Worm (Caenorhabditis elegans) whole organism, late embryonic: ENCODE measurements around the gene K07C5.13.

Source experiments
- F13H6.1 ChIP-seq: sonication (generic microtip); optimal IDR thresholded peaks from 2 replicates; lab custom pipeline; 2016; ENCODE audit warnings: missing genetic modification characterization, missing compliant biosample characterization
- K09A11.1 ChIP-seq: sonication (generic microtip); optimal IDR thresholded peaks from 2 replicates; lab custom pipeline; 2017; ENCODE audit warnings: antibody characterized with exemption, mild to moderate bottlenecking, missing genetic modification characterization, missing compliant biosample characterization; ENCODE audit not compliant: insufficient read depth
- Y22D7AL.16 ChIP-seq: sonication (generic microtip); optimal IDR thresholded peaks from 2 replicates; lab custom pipeline; 2016; ENCODE audit warnings: missing genetic modification characterization, missing compliant biosample characterization
- ceh-14 ChIP-seq: sonication (generic microtip); optimal IDR thresholded peaks from 2 replicates; lab custom pipeline; 2016; ENCODE audit warnings: missing genotype, missing genetic modification characterization, missing compliant biosample characterization
- ceh-18 ChIP-seq: sonication (generic microtip); optimal IDR thresholded peaks from 2 replicates; lab custom pipeline; 2016; ENCODE audit warnings: missing genetic modification characterization, missing compliant biosample characterization
- ceh-19 ChIP-seq: fragments of 200-800 bp; sonication (Bioruptor generic); optimal IDR thresholded peaks from 2 replicates; lab custom pipeline; 2018; ENCODE audit warnings: mild to moderate bottlenecking, missing genetic modification characterization, missing compliant biosample characterization
- ceh-22 ChIP-seq: sonication (generic microtip); optimal IDR thresholded peaks from 2 replicates; lab custom pipeline; 2017; ENCODE audit warnings: missing biosample characterization, missing genetic modification characterization
- ceh-24 ChIP-seq: sonication (generic microtip); optimal IDR thresholded peaks from 2 replicates; lab custom pipeline; 2016; ENCODE audit warnings: mild to moderate bottlenecking, missing genetic modification characterization, missing compliant biosample characterization
- ceh-30 ChIP-seq: fragments of 150-350 bp; optimal IDR thresholded peaks from 2 replicates; lab custom pipeline; 2014; ENCODE audit warnings: missing biosample characterization, missing genetic modification characterization
- ceh-34 ChIP-seq: sonication (generic microtip); optimal IDR thresholded peaks from 2 replicates; lab custom pipeline; 2016; ENCODE audit warnings: mild to moderate bottlenecking, missing genetic modification characterization, missing compliant biosample characterization
- ceh-45 ChIP-seq: fragments of 200-800 bp; sonication (Bioruptor generic); IDR thresholded peaks from 2 replicates; pipeline ENCODE4 v1.3.6; 2022; ENCODE audit warnings: missing genetic modification reagents, missing genetic modification characterization, missing compliant biosample characterization
- ceh-48 ChIP-seq: sonication (generic microtip); optimal IDR thresholded peaks from 2 replicates; lab custom pipeline; 2016; ENCODE audit warnings: missing genetic modification characterization, inconsistent platforms, missing compliant biosample characterization
- ceh-6 ChIP-seq: fragments of 200-800 bp; sonication (Bioruptor generic); optimal IDR thresholded peaks from 2 replicates; lab custom pipeline; 2018; ENCODE audit warnings: mild to moderate bottlenecking, missing genetic modification characterization, missing compliant biosample characterization
- ceh-9 ChIP-seq: sonication (generic microtip); optimal IDR thresholded peaks from 2 replicates; lab custom pipeline; 2016; ENCODE audit warnings: mild to moderate bottlenecking, missing genetic modification characterization, inconsistent platforms, missing compliant biosample characterization
- dve-1 ChIP-seq: sonication (generic microtip); optimal IDR thresholded peaks from 2 replicates; lab custom pipeline; 2017; ENCODE audit warnings: antibody characterized with exemption, mild to moderate bottlenecking, missing genetic modification characterization, missing compliant biosample characterization
- elt-2 ChIP-seq: sonication (generic microtip); optimal IDR thresholded peaks from 2 replicates; lab custom pipeline; 2016; ENCODE audit warnings: missing genetic modification reagents, missing genetic modification characterization, missing compliant biosample characterization
- eyg-1 ChIP-seq: sonication (generic microtip); optimal IDR thresholded peaks from 2 replicates; lab custom pipeline; 2016; ENCODE audit warnings: missing genotype, missing genetic modification characterization, missing compliant biosample characterization
- gmeb-2 ChIP-seq: sonication (generic microtip); optimal IDR thresholded peaks from 2 replicates; lab custom pipeline; 2016; ENCODE audit warnings: missing genetic modification characterization, inconsistent platforms, missing compliant biosample characterization
- hlh-13 ChIP-seq: fragments of 200-800 bp; sonication (Bioruptor generic); optimal IDR thresholded peaks from 2 replicates; lab custom pipeline; 2018; ENCODE audit warnings: mild to moderate bottlenecking, missing genetic modification characterization, missing compliant biosample characterization
- hlh-30 ChIP-seq: sonication (generic microtip); optimal IDR thresholded peaks from 2 replicates; lab custom pipeline; 2017; ENCODE audit warnings: antibody characterized with exemption, missing genetic modification characterization, missing compliant biosample characterization; ENCODE audit not compliant: insufficient read depth
- hlh-6 ChIP-seq: sonication (generic microtip); optimal IDR thresholded peaks from 2 replicates; lab custom pipeline; 2016; ENCODE audit warnings: missing genotype, missing genetic modification characterization, missing compliant biosample characterization
- mec-3 ChIP-seq: sonication (generic microtip); optimal IDR thresholded peaks from 2 replicates; lab custom pipeline; 2016; ENCODE audit warnings: borderline replicate concordance, missing genetic modification characterization, missing compliant biosample characterization
- nfya-1 ChIP-seq: sonication (generic microtip); optimal IDR thresholded peaks from 2 replicates; lab custom pipeline; 2017; ENCODE audit warnings: missing genetic modification characterization, mild to moderate bottlenecking, missing compliant biosample characterization, antibody characterized with exemption, moderate library complexity
- nhr-232 ChIP-seq: sonication (generic microtip); optimal IDR thresholded peaks from 2 replicates; lab custom pipeline; 2016; ENCODE audit warnings: missing genetic modification characterization, missing compliant biosample characterization
- npax-4 ChIP-seq: sonication (generic microtip); optimal IDR thresholded peaks from 2 replicates; lab custom pipeline; 2016; ENCODE audit warnings: missing genetic modification characterization, missing compliant biosample characterization
- odd-2 ChIP-seq: sonication (generic microtip); optimal IDR thresholded peaks from 2 replicates; lab custom pipeline; 2017; ENCODE audit warnings: antibody characterized with exemption, mild to moderate bottlenecking, missing genetic modification characterization, missing compliant biosample characterization
- pat-9 ChIP-seq: fragments of 200-800 bp; sonication (Bioruptor generic); optimal IDR thresholded peaks from 2 replicates; lab custom pipeline; 2018; ENCODE audit warnings: mild to moderate bottlenecking, missing genetic modification characterization, moderate library complexity, missing compliant biosample characterization
- pax-1 ChIP-seq: fragments of 150-350 bp; optimal IDR thresholded peaks from 2 replicates; lab custom pipeline; 2014; ENCODE audit warnings: missing biosample characterization, missing genetic modification characterization
- pha-2 ChIP-seq: sonication (generic microtip); optimal IDR thresholded peaks from 2 replicates; lab custom pipeline; 2017; ENCODE audit warnings: mild to moderate bottlenecking, missing genetic modification characterization, missing compliant biosample characterization
- pha-4 ChIP-seq: fragments of 150-350 bp; optimal IDR thresholded peaks from 2 replicates; lab custom pipeline; 2018; ENCODE audit warnings: missing biosample characterization, missing genetic modification reagents, missing genetic modification characterization
- pqm-1 ChIP-seq: sonication (generic microtip); optimal IDR thresholded peaks from 2 replicates; lab custom pipeline; 2016; ENCODE audit warnings: missing genetic modification characterization, missing compliant biosample characterization
- pros-1 ChIP-seq: fragments of 150-350 bp; optimal IDR thresholded peaks from 2 replicates; lab custom pipeline; 2014; ENCODE audit warnings: missing biosample characterization, missing genetic modification reagents, missing genetic modification characterization
- ref-2 ChIP-seq: sonication (generic microtip); optimal IDR thresholded peaks from 2 replicates; lab custom pipeline; 2016; ENCODE audit warnings: missing genetic modification characterization, missing compliant biosample characterization
- rnt-1 ChIP-seq: sonication (generic microtip); optimal IDR thresholded peaks from 2 replicates; lab custom pipeline; 2016; ENCODE audit warnings: missing genetic modification characterization, missing compliant biosample characterization
- sdc-2 ChIP-seq: sonication (generic microtip); optimal IDR thresholded peaks from 2 replicates; lab custom pipeline; 2016; ENCODE audit warnings: missing genotype, missing genetic modification characterization, missing compliant biosample characterization
- unc-3 ChIP-seq, 2 experiments: fragments of 200-800 bp in 1 of 2; sonication (Bioruptor generic) in 1 of 2; sonication (generic microtip) in 1 of 2; conservative IDR thresholded peaks in 1 of 2; optimal IDR thresholded peaks in 1 of 2; 2 replicates each; pipeline versions ENCODE4 v1.3.6 to Lab custom; 2016 to 2022; ENCODE audit warnings: missing compliant biosample characterization in 2 of 2, missing genetic modification characterization in 2 of 2, missing genetic modification reagents in 1 of 2
- unc-55 ChIP-seq: sonication (generic microtip); optimal IDR thresholded peaks from 2 replicates; lab custom pipeline; 2017; ENCODE audit warnings: missing biosample characterization, missing genetic modification reagents, missing genetic modification characterization
- unc-86 ChIP-seq: sonication (generic microtip); optimal IDR thresholded peaks from 2 replicates; lab custom pipeline; 2016; ENCODE audit warnings: missing genetic modification characterization, missing compliant biosample characterization
- ztf-16 ChIP-seq: sonication (generic microtip); optimal IDR thresholded peaks from 2 replicates; lab custom pipeline; 2017; ENCODE audit warnings: missing genetic modification characterization, missing compliant biosample characterization

The K07C5.13 gene

DNA sequence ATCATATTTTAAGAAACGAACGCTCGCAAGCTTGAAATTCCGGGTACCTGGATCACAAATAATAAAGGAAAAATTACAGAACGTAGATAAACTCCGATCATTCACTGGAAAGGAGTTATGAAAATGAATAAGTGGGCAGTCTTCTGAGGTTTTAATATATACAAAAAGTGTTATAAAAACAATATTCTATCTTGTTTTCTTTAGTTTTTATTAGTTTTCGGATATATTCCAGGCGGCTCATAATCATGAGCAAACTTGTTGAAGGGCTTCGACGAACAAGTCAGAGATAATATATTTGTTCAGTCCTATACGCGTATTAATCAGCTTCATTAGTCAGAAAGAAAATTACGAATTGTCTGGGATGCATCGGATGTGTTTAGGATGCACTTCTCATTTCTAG, 27.9 kb upstream of the K07C5.13 start, which contains the start of gene gcy-6:
Gene gcy-6, minus strand, starts transcription at position 101 of the 400 bp plus-strand sequence.
- TF ChIP-seq ceh-22 (tag; lab: Kevin White, UChicago), result no peak
- TF ChIP-seq hlh-6, result no peak
- TF ChIP-seq ceh-6, result no peak
- no peak for TF ChIP-seq gmeb-2 (tag; lab: Kevin White, UChicago)
- TF ChIP-seq ref-2 (tag; lab: Kevin White, UChicago), result no peak
- no peak for TF ChIP-seq pqm-1
- TF ChIP-seq unc-86 (tag; lab: Kevin White, UChicago), result no peak
- TF ChIP-seq ceh-24 (tag; lab: Kevin White, UChicago), result no peak

DNA sequence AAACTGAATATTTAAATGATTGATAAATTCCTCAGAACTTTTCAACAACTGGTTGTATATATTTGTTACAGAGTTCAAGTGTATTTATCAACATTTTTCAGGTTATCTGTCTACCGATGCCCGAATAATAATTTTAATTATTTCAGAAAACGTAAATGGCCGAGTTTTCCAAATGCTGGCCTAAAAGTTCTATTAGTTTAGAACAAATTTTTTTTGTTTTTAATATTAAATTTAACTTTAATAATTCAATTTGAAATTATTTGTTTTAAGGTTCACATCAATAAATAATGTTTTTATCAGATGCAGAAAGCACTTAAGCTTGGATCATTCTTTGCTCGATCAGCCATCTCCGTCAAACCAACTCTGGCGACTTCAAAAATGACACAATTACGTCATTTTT, 27.5 kb upstream of the K07C5.13 start, which contains the start of gene trx-2:
Gene trx-2, plus strand, starts transcription at position 301 of the 400 bp plus-strand sequence.
- TF ChIP-seq ceh-14 (tag; lab: Kevin White, UChicago) (no peak), unc-3 (GFP tag; conservative IDR thresholded peaks at IDR 0.05; lab: Robert Waterston, UW) (no peak), unc-3 (tag; optimal IDR thresholded peaks at IDR 0.05; lab: Kevin White, UChicago) (no peak), ceh-45 (GFP tag; lab: Robert Waterston, UW) (no peak), nfya-1 (tag; lab: Kevin White, UChicago) (no peak), hlh-13 (GFP tag; lab: Kevin White, UChicago) (no peak), K09A11.1 (no peak), dve-1 (tag; lab: Kevin White, UChicago) (no peak), unc-55 (GFP tag; lab: Kevin White, UChicago) (no peak), sdc-2 (no peak), ceh-30 (tag; lab: Kevin White, UChicago) (no peak), pat-9 (no peak), pha-4 (no peak), ceh-18 (no peak), pha-2 (tag; lab: Kevin White, UChicago) (no peak)
- TF ChIP-seq, all 69 proteins: peak for 0

DNA sequence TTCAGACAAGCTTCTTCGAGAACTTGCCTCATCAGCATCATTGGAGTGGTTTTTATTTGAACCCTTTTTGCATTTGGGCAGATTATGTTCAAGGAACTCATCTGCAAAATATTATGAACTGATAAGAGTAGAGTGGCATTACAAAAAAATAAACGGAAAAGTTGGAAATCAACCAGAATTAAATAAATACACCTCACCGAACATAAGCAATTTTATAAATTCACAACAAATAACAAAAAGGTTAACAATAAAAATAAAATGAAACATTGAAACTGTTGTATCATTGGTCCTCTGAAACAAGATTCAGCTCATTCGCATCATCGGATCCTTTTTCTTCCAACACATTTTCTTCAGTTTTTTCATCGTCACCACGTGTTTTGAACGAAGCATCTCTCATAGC, 24.6 kb upstream of the K07C5.13 start, which contains the start of gene asps-1:
Gene asps-1, minus strand, starts transcription at position 101 of the 400 bp plus-strand sequence.
- TF ChIP-seq pax-1 (tag; lab: Kevin White, UChicago), result no peak
- no peak for TF ChIP-seq ceh-19 (GFP tag; lab: Kevin White, UChicago)
- TF ChIP-seq eyg-1, result no peak
- TF ChIP-seq ref-2 (tag; lab: Kevin White, UChicago), result no peak
- no peak for TF ChIP-seq F13H6.1
- no peak for TF ChIP-seq pros-1
- no peak for TF ChIP-seq odd-2 (tag; lab: Kevin White, UChicago)
- TF ChIP-seq ztf-16 (tag; lab: Kevin White, UChicago), result no peak
- TF ChIP-seq ceh-34, result no peak
- no peak for TF ChIP-seq mec-3 (tag; lab: Kevin White, UChicago)
- TF ChIP-seq ceh-22 (tag; lab: Kevin White, UChicago), result no peak
- TF ChIP-seq ceh-30 (tag; lab: Kevin White, UChicago), result no peak
- TF ChIP-seq elt-2 (tag; lab: Kevin White, UChicago), result no peak
- TF ChIP-seq hlh-30, result no peak
- TF ChIP-seq ceh-9 (tag; lab: Kevin White, UChicago), result no peak
- no peak for TF ChIP-seq nhr-232 (tag; lab: Kevin White, UChicago)
- no peak for TF ChIP-seq ceh-48 (tag; lab: Kevin White, UChicago)
- no peak for TF ChIP-seq unc-3 (GFP tag; conservative IDR thresholded peaks at IDR 0.05; lab: Robert Waterston, UW)
- TF ChIP-seq unc-3 (tag; optimal IDR thresholded peaks at IDR 0.05; lab: Kevin White, UChicago), result no peak
- TF ChIP-seq pqm-1, result no peak
- TF ChIP-seq, all 69 proteins: peak for 0

DNA sequence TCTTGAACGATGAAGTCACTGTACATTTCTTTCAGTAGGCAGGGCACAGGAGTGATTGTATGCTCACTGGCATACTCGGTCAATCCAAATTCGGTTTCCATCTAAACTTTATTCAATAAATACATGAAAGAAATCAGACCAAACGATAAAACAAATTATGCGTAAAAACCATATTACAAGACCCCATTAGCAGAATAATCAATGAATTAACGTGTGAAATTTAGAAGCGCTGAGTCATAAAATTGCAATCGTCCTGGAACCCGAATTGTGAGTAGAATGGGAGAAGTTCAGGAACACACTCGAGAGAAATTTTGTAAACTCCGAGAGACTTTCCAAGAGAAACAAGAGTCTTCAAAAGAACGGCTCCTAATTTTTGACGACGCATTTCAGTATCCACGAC, 22.4 kb upstream of the K07C5.13 start, which contains the start of gene B0024.11:
Gene B0024.11, minus strand, starts transcription at position 101 of the 400 bp plus-strand sequence.
- no peak for TF ChIP-seq F13H6.1
- no peak for TF ChIP-seq Y22D7AL.16
- no peak for TF ChIP-seq npax-4
- TF ChIP-seq odd-2 (tag; lab: Kevin White, UChicago), result no peak
- TF ChIP-seq mec-3 (tag; lab: Kevin White, UChicago), result no peak
- no peak for TF ChIP-seq rnt-1 (tag; lab: Kevin White, UChicago)
- no peak for TF ChIP-seq ceh-45 (GFP tag; lab: Robert Waterston, UW)
- no peak for TF ChIP-seq pax-1 (tag; lab: Kevin White, UChicago)
